Fruit fly (Drosophila melanogaster) whole organism, wandering third instar larva: ENCODE results near the gene cerv.

Source experiments
- Abd-B ChIP-seq: fragments of >200 bp; optimal IDR thresholded peaks from 2 replicates; lab custom pipeline; 2017; ENCODE audit warnings: missing biosample characterization, missing genetic modification characterization
- pan ChIP-seq: fragments of >200 bp; optimal IDR thresholded peaks from 2 replicates; lab custom pipeline; 2017
- rgr ChIP-seq: fragments of 200-800 bp; sonication (Bioruptor generic); optimal IDR thresholded peaks from 3 replicates; lab custom pipeline; 2016; ENCODE audit warnings: missing biosample characterization, mild to moderate bottlenecking, missing genetic modification characterization

DNA sequence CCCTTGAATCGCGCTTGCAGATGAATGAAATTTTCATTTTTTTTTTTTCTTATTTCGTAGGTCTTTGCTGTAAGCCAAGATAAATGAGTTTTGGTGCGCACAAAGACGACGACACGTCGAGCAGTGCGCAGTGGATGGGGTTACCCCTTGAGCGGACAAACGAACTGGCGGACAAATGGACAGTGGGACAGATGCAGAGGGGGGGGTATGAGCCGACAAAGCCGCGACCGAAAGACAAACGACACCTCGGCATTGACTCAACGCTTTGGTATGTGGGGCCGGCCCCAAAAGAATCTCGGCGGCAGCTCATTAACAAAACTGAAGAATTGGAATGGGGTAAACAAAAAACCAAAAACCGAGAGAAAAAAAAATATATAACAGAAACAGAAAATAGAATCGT, 31.4 kb upstream of the cerv start:
- TF ChIP-seq rgr (GFP tag; lab: Kevin White, UChicago) = no peak
- TF ChIP-seq Abd-B (GFP tag; lab: Kevin White, UChicago) = no peak
- TF ChIP-seq pan (lab: Kevin White, UChicago) = no peak
